Fruit fly (Drosophila melanogaster) whole organism: Measurements from ENCODE around the gene CG14546.

Experiments
- EcR ChIP-seq, 2 experiments: fragments of >200 bp; optimal IDR thresholded peaks; 2 replicates each; lab custom pipeline; 2017; ENCODE audit warnings: missing biosample characterization in 2 of 2, missing genetic modification characterization in 2 of 2, missing genetic modification reagents in 2 of 2
- pan ChIP-seq: fragments of >200 bp; optimal IDR thresholded peaks from 2 replicates; lab custom pipeline; 2017
- psq ChIP-seq: fragments of >200 bp; optimal IDR thresholded peaks from 2 replicates; lab custom pipeline; 2017
- usp ChIP-seq: fragments of >200 bp; optimal IDR thresholded peaks from 2 replicates; lab custom pipeline; 2017; ENCODE audit warnings: missing biosample characterization, missing genetic modification characterization, mixed read lengths

DNA sequence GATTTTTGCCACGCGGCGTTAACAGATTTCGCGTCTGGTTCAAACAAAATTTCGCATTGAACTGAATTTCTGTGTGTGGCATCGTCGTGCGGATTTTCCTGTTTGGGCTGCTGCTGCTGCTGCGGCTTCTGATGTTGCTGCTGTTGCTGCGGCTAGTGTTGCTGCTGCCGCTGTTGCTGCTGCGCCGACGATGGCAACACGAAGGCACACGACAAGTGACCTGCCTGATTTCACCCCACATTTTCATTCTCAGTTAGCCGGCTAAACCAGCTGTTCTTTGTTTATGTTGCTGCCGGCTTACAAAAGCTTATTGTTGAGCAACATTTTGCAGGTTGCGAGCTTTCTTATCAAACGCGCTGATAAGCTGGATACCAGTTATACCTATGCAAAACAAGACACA lies 33.7 kb upstream of the CG14546 start, which contains the start of gene CCAP-R:
- TF ChIP-seq psq (lab: Kevin White, UChicago), result no peak
- no peak for TF ChIP-seq pan (lab: Kevin White, UChicago)
- no peak for TF ChIP-seq EcR (GFP tag; optimal IDR thresholded peaks at IDR 0.05; lab: Kevin White, UChicago)
- TF ChIP-seq usp, result no peak
